Worm (Caenorhabditis elegans) whole organism, mixed stage, embryonic: ENCODE data around the gene F20C5.5.

Source experiments
- ceh-83 ChIP-seq: fragments of 200-800 bp; sonication (Bioruptor generic); optimal IDR thresholded peaks from 2 replicates; lab custom pipeline; 2018; ENCODE audit warnings: mild to moderate bottlenecking, missing genetic modification characterization, missing compliant biosample characterization
- ces-1 ChIP-seq: fragments of 150-350 bp; optimal IDR thresholded peaks from 2 replicates; lab custom pipeline; 2014; ENCODE audit warnings: missing biosample characterization, missing genetic modification reagents, missing genetic modification characterization
- drap-1 ChIP-seq: fragments of 200-800 bp; sonication (Bioruptor generic); optimal IDR thresholded peaks from 3 replicates; lab custom pipeline; 2018; ENCODE audit warnings: mild to moderate bottlenecking, missing genetic modification characterization, missing compliant biosample characterization
- elt-3 ChIP-seq: fragments of 150-350 bp; optimal IDR thresholded peaks from 2 replicates; lab custom pipeline; 2014; ENCODE audit warnings: missing biosample characterization, missing genetic modification characterization
- mep-1 ChIP-seq: fragments of 150-350 bp; optimal IDR thresholded peaks from 2 replicates; lab custom pipeline; 2017; ENCODE audit warnings: missing biosample characterization, missing genetic modification reagents, missing genetic modification characterization, inconsistent platforms
- nhr-237 ChIP-seq: fragments of 150-350 bp; optimal IDR thresholded peaks from 2 replicates; lab custom pipeline; 2014; ENCODE audit warnings: missing biosample characterization, missing genetic modification characterization
- nhr-76 ChIP-seq: sonication (generic microtip); optimal IDR thresholded peaks from 2 replicates; lab custom pipeline; 2017; ENCODE audit warnings: missing biosample characterization, missing genetic modification characterization
- snpc-4 ChIP-seq: fragments of 150-350 bp; optimal IDR thresholded peaks from 2 replicates; lab custom pipeline; 2014; ENCODE audit warnings: missing biosample characterization, missing genetic modification characterization
- unc-62 ChIP-seq: fragments of 150-350 bp; optimal IDR thresholded peaks from 2 replicates; lab custom pipeline; 2014; ENCODE audit warnings: missing biosample characterization, missing genetic modification reagents, missing genetic modification characterization

ce11 chrIV:8723720-8724119 lies 45.7 kb downstream of the F20C5.5 start, which contains the start of gene F21D5.9:
- no peak for TF ChIP-seq ces-1 (GFP tag; lab: Kevin White, UChicago)
- TF ChIP-seq nhr-237 (tag; lab: Kevin White, UChicago): no peak
- no peak for TF ChIP-seq unc-62 (GFP tag; lab: Kevin White, UChicago)
- no peak for TF ChIP-seq elt-3 (tag; lab: Kevin White, UChicago)
- no peak for TF ChIP-seq snpc-4
- TF ChIP-seq ceh-83 (GFP tag; lab: Kevin White, UChicago): no peak
- no peak for TF ChIP-seq nhr-76
- TF ChIP-seq mep-1 (tag; lab: Kevin White, UChicago): no peak
- TF ChIP-seq drap-1 (GFP tag; lab: Kevin White, UChicago): no peak
